Worm (Caenorhabditis elegans): ENCODE results near the gene sre-16.
A peak's percentile ranks its signal among the peaks of the same experiment; 100 is the strongest.

The sre-16 gene

ce11 chrIV:12236011-12236410, at the start of gene sre-16:
sre-16 (minus strand) TSS chrIV:12236111.
- TF ChIP-seq unc-39 (tag; optimal IDR thresholded peaks at IDR 0.05) (no peak), elt-1 (tag; optimal IDR thresholded peaks at IDR 0.05) (no peak), dmd-4 (tag; optimal IDR thresholded peaks at IDR 0.05) (no peak), unc-55 (GFP tag; optimal IDR thresholded peaks at IDR 0.05) (no peak), R02D3.7 (tag; optimal IDR thresholded peaks at IDR 0.05) (no peak), sma-9 (GFP tag; optimal IDR thresholded peaks at IDR 0.05) (no peak), sma-9 (tag; optimal IDR thresholded peaks at IDR 0.05) (no peak), lin-13 (GFP tag; optimal IDR thresholded peaks at IDR 0.05) (no peak), nhr-10 (tag; optimal IDR thresholded peaks at IDR 0.05) (no peak), peb-1 (tag; optimal IDR thresholded peaks at IDR 0.05) (no peak), nhr-237 (tag; optimal IDR thresholded peaks at IDR 0.05) (no peak)

- TF ChIP-seq nhr-129 (tag; optimal IDR thresholded peaks at IDR 0.05): peak; percentile 10
- TF ChIP-seq nhr-77 (tag; optimal IDR thresholded peaks at IDR 0.05): no peak
Observed at ce11 chrIV:12282873-12283272, 47.0 kb upstream of the sre-16 start, which contains the start of gene hpo-12. hpo-12 (plus strand) TSS chrIV:12283173.

ce11 chrIV:12282157-12282789, 46.4 kb upstream of the sre-16 start, which contains the start of the genes C42C1.12 and C42C1.19:
C42C1.12 (minus strand) TSS chrIV:12282207.
C42C1.19 (plus strand) TSS chrIV:12282739.
- TF ChIP-seq lsy-2 (tag; optimal IDR thresholded peaks at IDR 0.05) (peak; percentile 6 to 64), Y55F3AM.14 (GFP tag; optimal IDR thresholded peaks at IDR 0.05) (no peak), C34F6.9 (tag; optimal IDR thresholded peaks at IDR 0.05) (peak; percentile 56)

ce11 chrIV:12279340-12279739, 43.4 kb upstream of the sre-16 start, which contains the start of gene ltah-1.1:
ltah-1.1 (plus strand) TSS chrIV:12279622.
- no peak for TF ChIP-seq ceh-82 (tag; optimal IDR thresholded peaks at IDR 0.05)
- peak; percentile 20 for TF ChIP-seq nhr-129 (tag; optimal IDR thresholded peaks at IDR 0.05)
- no peak for TF ChIP-seq C34F6.9 (tag; optimal IDR thresholded peaks at IDR 0.05)

ce11 chrIV:12278507-12278906, 42.6 kb upstream of the sre-16 start, which contains the start of the genes tag-335 and vkmt-1:
tag-335 (minus strand) TSS chrIV:12278594.
vkmt-1 (plus strand) TSS chrIV:12278725.
- TF ChIP-seq crh-2 (tag; optimal IDR thresholded peaks at IDR 0.05): peak; percentile 18
- no peak for TF ChIP-seq nhr-25 (tag; optimal IDR thresholded peaks at IDR 0.05)
- no peak for TF ChIP-seq sma-3 (GFP tag; optimal IDR thresholded peaks at IDR 0.05)
- no peak for TF ChIP-seq nhr-11 (tag; optimal IDR thresholded peaks at IDR 0.05)
- TF ChIP-seq lin-13 (GFP tag; optimal IDR thresholded peaks at IDR 0.05): no peak
- TF ChIP-seq unc-62 (GFP tag; optimal IDR thresholded peaks at IDR 0.05): no peak
- no peak for TF ChIP-seq lin-39 (tag; optimal IDR thresholded peaks at IDR 0.05)
- TF ChIP-seq ztf-1 (GFP tag; conservative IDR thresholded peaks at IDR 0.05): no peak
- TF ChIP-seq ztf-11 (tag; optimal IDR thresholded peaks at IDR 0.05): no peak
- TF ChIP-seq egl-27 (tag; optimal IDR thresholded peaks at IDR 0.05): no peak
- no peak for TF ChIP-seq nhr-77 (tag; optimal IDR thresholded peaks at IDR 0.05)
- TF ChIP-seq lsy-2 (tag; optimal IDR thresholded peaks at IDR 0.05): peak in 1 of 2 experiments; percentile 68
- TF ChIP-seq peb-1 (tag; optimal IDR thresholded peaks at IDR 0.05): no peak
- TF ChIP-seq nhr-129 (tag; optimal IDR thresholded peaks at IDR 0.05): peak; percentile 63
- TF ChIP-seq F13H6.1 (tag; optimal IDR thresholded peaks at IDR 0.05): no peak
- no peak for TF ChIP-seq nhr-21 (tag; optimal IDR thresholded peaks at IDR 0.05)
- TF ChIP-seq fos-1 (tag; optimal IDR thresholded peaks at IDR 0.05): no peak
- no peak for TF ChIP-seq nhr-10 (tag; optimal IDR thresholded peaks at IDR 0.05)
- no peak for TF ChIP-seq ceh-82 (tag; optimal IDR thresholded peaks at IDR 0.05)
- no peak for TF ChIP-seq ama-1 (optimal IDR thresholded peaks at IDR 0.05)
- TF ChIP-seq nhr-6 (tag; optimal IDR thresholded peaks at IDR 0.05): no peak
- TF ChIP-seq unc-55 (GFP tag; optimal IDR thresholded peaks at IDR 0.05): no peak
- no peak for TF ChIP-seq aly-2 (tag; optimal IDR thresholded peaks at IDR 0.05)
- no peak for TF ChIP-seq ztf-4 (tag; optimal IDR thresholded peaks at IDR 0.05)
- no peak for TF ChIP-seq nhr-237 (tag; optimal IDR thresholded peaks at IDR 0.05)
- no peak for TF ChIP-seq blmp-1 (tag; optimal IDR thresholded peaks at IDR 0.05; ENCODE audit: insufficient read depth)
